Fruit fly (Drosophila melanogaster) whole organism, adult: Measurements from ENCODE around the gene Hou.

ENCODE experiments used
- CG11617 ChIP-seq: fragments of 200-800 bp; sonication (Bioruptor generic); optimal IDR thresholded peaks from 2 replicates; lab custom pipeline; 2017; ENCODE audit warnings: mild to moderate bottlenecking, missing biosample characterization, missing genetic modification reagents, missing genetic modification characterization
- CG12768 ChIP-seq: fragments of 200-800 bp; sonication (Bioruptor generic); optimal IDR thresholded peaks from 2 replicates; lab custom pipeline; 2017; ENCODE audit warnings: missing biosample characterization, missing genetic modification characterization, mild to moderate bottlenecking, moderate library complexity, missing genetic modification reagents
- CG1620 ChIP-seq: fragments of 200-800 bp; sonication (Bioruptor generic); optimal IDR thresholded peaks from 2 replicates; lab custom pipeline; 2016; ENCODE audit warnings: missing biosample characterization, missing genetic modification characterization
- CG33017 ChIP-seq: fragments of 200-800 bp; sonication (Bioruptor generic); optimal IDR thresholded peaks from 2 replicates; lab custom pipeline; 2018; ENCODE audit warnings: missing biosample characterization, mild to moderate bottlenecking, missing genetic modification characterization, moderate library complexity
- CG7045 ChIP-seq: fragments of 200-800 bp; sonication (Bioruptor generic); optimal IDR thresholded peaks from 2 replicates; lab custom pipeline; 2017; ENCODE audit warnings: missing biosample characterization, mild to moderate bottlenecking, missing genetic modification characterization
- Clk ChIP-seq: fragments of 200-800 bp; sonication (Bioruptor generic); optimal IDR thresholded peaks from 2 replicates; lab custom pipeline; 2017; ENCODE audit warnings: missing biosample characterization, missing genetic modification characterization
- Mnt ChIP-seq: fragments of 200-800 bp; sonication (Bioruptor generic); optimal IDR thresholded peaks from 2 replicates; lab custom pipeline; 2016; ENCODE audit warnings: missing biosample characterization, mild to moderate bottlenecking, missing genetic modification characterization
- bab1 ChIP-seq: fragments of 200-800 bp; sonication (Bioruptor generic); optimal IDR thresholded peaks from 3 replicates; lab custom pipeline; 2019; ENCODE audit warnings: missing biosample characterization, mild to moderate bottlenecking, missing genetic modification characterization, moderate library complexity
- cic ChIP-seq: fragments of 200-800 bp; sonication (Bioruptor generic); optimal IDR thresholded peaks from 2 replicates; lab custom pipeline; 2017; ENCODE audit warnings: missing biosample characterization, mild to moderate bottlenecking, missing genetic modification characterization, moderate library complexity
- cnc ChIP-seq, 2 experiments: fragments of >200 bp; optimal IDR thresholded peaks; 2 replicates each; lab custom pipeline; 2017
- kay ChIP-seq: fragments of 200-800 bp; sonication (Bioruptor generic); peaks from one replicate; lab custom pipeline; 2016; ENCODE audit warnings: missing biosample characterization, missing genetic modification characterization, borderline replicate concordance
- pad ChIP-seq: fragments of 200-800 bp; sonication (Bioruptor generic); optimal IDR thresholded peaks from 3 replicates; lab custom pipeline; 2017; ENCODE audit warnings: missing biosample characterization, missing genetic modification characterization, mild to moderate bottlenecking, moderate library complexity, missing genetic modification reagents
- tj ChIP-seq: fragments of 200-800 bp; sonication (Bioruptor generic); optimal IDR thresholded peaks from 3 replicates; lab custom pipeline; 2017; ENCODE audit warnings: missing biosample characterization, mild to moderate bottlenecking, missing genetic modification characterization, moderate library complexity

dm6 chrX:18662053-18662452, 11.8 kb upstream of the Hou start, which contains the start of gene CG6696:
- no peak for TF ChIP-seq Clk (GFP tag; lab: Kevin White, UChicago)
- no peak for TF ChIP-seq CG11617 (GFP tag; lab: Kevin White, UChicago)
- TF ChIP-seq Mnt (GFP tag; lab: Kevin White, UChicago) = no peak
- TF ChIP-seq CG12768 (GFP tag; lab: Kevin White, UChicago) = no peak
- TF ChIP-seq CG33017 = no peak
- no peak for TF ChIP-seq bab1 (GFP tag; lab: Kevin White, UChicago)
- no peak for TF ChIP-seq CG1620
- TF ChIP-seq cnc (optimal IDR thresholded peaks at IDR 0.05; lab: Kevin White, UChicago) = no peak
- TF ChIP-seq tj (GFP tag; lab: Kevin White, UChicago) = no peak
- TF ChIP-seq CG7045 (GFP tag; lab: Kevin White, UChicago) = no peak
- TF ChIP-seq kay (GFP tag; lab: Kevin White, UChicago) = no peak
- no peak for TF ChIP-seq cic (GFP tag; lab: Kevin White, UChicago)
- TF ChIP-seq pad = no peak
